Worm (Caenorhabditis elegans): ENCODE results near the gene rol-3.

Gene rol-3

DNA sequence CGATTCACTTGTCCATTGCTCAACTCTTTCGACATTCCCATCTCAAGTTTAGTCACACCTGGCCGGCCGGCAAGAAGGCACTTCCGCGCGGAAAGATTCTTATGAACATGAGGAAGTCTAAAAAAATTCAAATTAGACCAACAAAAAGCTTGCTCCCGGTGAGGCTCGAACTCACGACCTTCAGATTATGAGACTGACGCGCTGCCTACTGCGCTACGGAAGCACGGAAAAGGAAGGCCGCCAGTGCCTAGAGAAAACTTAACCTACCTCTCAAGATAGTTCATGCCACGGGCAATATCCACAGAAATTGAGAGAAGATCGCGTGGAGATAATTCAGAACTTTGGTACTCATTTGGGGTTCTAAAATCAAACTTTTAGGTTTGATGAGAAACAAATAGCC lies 8.2 kb downstream of the rol-3 start (continued):
- 0 out of 2 replicates have a peak, but pooled peaks have one; percentile 21 for TF ChIP-seq F26F4.8 (GFP tag; conservative IDR thresholded peaks at IDR 0.05)
- TF ChIP-seq nhr-42 (GFP tag; IDR thresholded peaks at IDR 0.05): no peak
- no peak for TF ChIP-seq F37D6.2 (tag; optimal IDR thresholded peaks at IDR 0.05)
- TF ChIP-seq daf-8 (GFP tag; IDR thresholded peaks at IDR 0.05): no peak
- no peak for TF ChIP-seq zip-11 (GFP tag; IDR thresholded peaks at IDR 0.05)
- no peak for TF ChIP-seq fkh-10 (GFP tag; optimal IDR thresholded peaks at IDR 0.05)
- TF ChIP-seq nhr-41 (GFP tag; IDR thresholded peaks at IDR 0.05): no peak
- TF ChIP-seq nhr-11 (tag; optimal IDR thresholded peaks at IDR 0.05): no peak
- TF ChIP-seq daf-16 (GFP tag; optimal IDR thresholded peaks at IDR 0.05): no peak
- TF ChIP-seq daf-16 (tag; optimal IDR thresholded peaks at IDR 0.05): peak; percentile 33
- TF ChIP-seq unc-39 (tag; optimal IDR thresholded peaks at IDR 0.05): no peak

DNA sequence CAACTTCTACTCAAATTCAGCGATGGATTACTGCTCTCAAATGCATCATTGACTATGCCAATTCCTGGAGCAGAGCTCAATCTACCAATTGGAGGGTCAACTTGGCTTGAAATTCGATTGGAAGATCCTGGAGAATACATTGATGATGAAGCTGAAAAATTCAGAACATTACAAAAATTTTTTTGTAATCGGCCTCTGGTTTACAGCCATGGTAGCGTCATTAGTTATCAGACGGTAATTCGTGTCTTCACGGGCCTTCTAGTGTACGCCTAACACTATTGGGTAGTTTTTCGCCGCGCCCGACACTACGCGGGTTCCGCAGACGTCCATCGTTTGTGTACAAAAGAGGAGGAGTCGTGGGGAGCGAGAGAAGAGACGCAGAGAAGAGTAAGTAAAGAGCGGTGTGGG lies 9.5 kb downstream of the rol-3 start:
- TF ChIP-seq unc-130 (GFP tag; optimal IDR thresholded peaks at IDR 0.05): peak; percentile 91
- no peak for TF ChIP-seq egl-43 (GFP tag; IDR thresholded peaks at IDR 0.05)
- no peak for TF ChIP-seq mxl-2 (GFP tag; conservative IDR thresholded peaks at IDR 0.05)
- peak; percentile 92 for TF ChIP-seq snpc-1.2 (GFP tag; IDR thresholded peaks at IDR 0.05)
- TF ChIP-seq ztf-11 (tag; optimal IDR thresholded peaks at IDR 0.05): no peak
- TF ChIP-seq lin-15B (tag; optimal IDR thresholded peaks at IDR 0.05): no peak
- TF ChIP-seq unc-39 (tag; optimal IDR thresholded peaks at IDR 0.05): no peak
- no peak for TF ChIP-seq ceh-62 (tag; optimal IDR thresholded peaks at IDR 0.05)
- no peak for TF ChIP-seq Y5F2A.4 (GFP tag; optimal IDR thresholded peaks at IDR 0.05)
- TF ChIP-seq daf-8 (GFP tag; IDR thresholded peaks at IDR 0.05): no peak
- TF ChIP-seq ces-1 (GFP tag; optimal IDR thresholded peaks at IDR 0.05): peak; percentile 13
- TF ChIP-seq hmg-1.1 (GFP tag; IDR thresholded peaks at IDR 0.05): peak; percentile 88
- TF ChIP-seq fkh-10 (GFP tag; optimal IDR thresholded peaks at IDR 0.05): no peak
- peak; percentile 66 for TF ChIP-seq mxl-3 (GFP tag; optimal IDR thresholded peaks at IDR 0.05)
- TF ChIP-seq saeg-2 (GFP tag; IDR thresholded peaks at IDR 0.05): 0 out of 2 replicates have a peak, but pooled peaks have one; percentile 47
- TF ChIP-seq lin-13 (GFP tag; optimal IDR thresholded peaks at IDR 0.05): peak; percentile 78
- TF ChIP-seq nhr-102 (tag; optimal IDR thresholded peaks at IDR 0.05): peak; percentile 91
- no peak for TF ChIP-seq ZK337.2 (GFP tag; IDR thresholded peaks at IDR 0.05)
- no peak for TF ChIP-seq madf-5 (GFP tag; IDR thresholded peaks at IDR 0.05)
- peak; percentile 53 for TF ChIP-seq dpl-1 (GFP tag; optimal IDR thresholded peaks at IDR 0.05)
- TF ChIP-seq unc-62 (GFP tag; optimal IDR thresholded peaks at IDR 0.05 in 1 of 2): peak in 1 of 2 experiments; percentile 90
- TF ChIP-seq unc-62 (tag; optimal IDR thresholded peaks at IDR 0.05): no peak
- peak; percentile 93 for TF ChIP-seq ceh-44 (GFP tag; IDR thresholded peaks at IDR 0.05)
- no peak for TF ChIP-seq daf-12 (tag; optimal IDR thresholded peaks at IDR 0.05)
- no peak for TF ChIP-seq lin-39 (tag; optimal IDR thresholded peaks at IDR 0.05)
- no peak for TF ChIP-seq zfp-3 (GFP tag; conservative IDR thresholded peaks at IDR 0.05)
- TF ChIP-seq lin-29 (GFP tag; IDR thresholded peaks at IDR 0.05): peak; percentile 25; the same call in 1 of the 2 replicates
- peak; percentile 83 for TF ChIP-seq tra-1 (GFP tag; IDR thresholded peaks at IDR 0.05)
- peak; percentile 83 for TF ChIP-seq hlh-11 (tag; optimal IDR thresholded peaks at IDR 0.05)
- TF ChIP-seq ceh-32 (tag; optimal IDR thresholded peaks at IDR 0.05; ENCODE audit: poor library complexity): no peak
- peak; percentile 65 to 88 for TF ChIP-seq daf-16 (GFP tag; optimal IDR thresholded peaks at IDR 0.05)
- peak; percentile 86 for TF ChIP-seq daf-16 (tag; optimal IDR thresholded peaks at IDR 0.05)
- no peak for TF ChIP-seq Y75B8A.6 (GFP tag; IDR thresholded peaks at IDR 0.05)
- TF ChIP-seq ZK546.5 (tag; optimal IDR thresholded peaks at IDR 0.05): no peak
- TF ChIP-seq dve-1 (tag; optimal IDR thresholded peaks at IDR 0.05; ENCODE audit: insufficient read depth): peak; percentile 92
- TF ChIP-seq F49E8.2 (tag; optimal IDR thresholded peaks at IDR 0.05; ENCODE audit: borderline replicate concordance): peak; percentile 97
- no peak for TF ChIP-seq zip-2 (tag; optimal IDR thresholded peaks at IDR 0.05)
- peak; percentile 85 for TF ChIP-seq spr-1 (tag; optimal IDR thresholded peaks at IDR 0.05)
- TF ChIP-seq ceh-28 (tag; optimal IDR thresholded peaks at IDR 0.05): no peak
- TF ChIP-seq Y48G9A.11 (GFP tag; IDR thresholded peaks at IDR 0.05): peak; percentile 92
- TF ChIP-seq cey-2 (tag; optimal IDR thresholded peaks at IDR 0.05; ENCODE audit: borderline replicate concordance, insufficient read depth): no peak
- no peak for TF ChIP-seq tag-97 (GFP tag; IDR thresholded peaks at IDR 0.05)
- TF ChIP-seq jun-1 (tag; optimal IDR thresholded peaks at IDR 0.05): no peak

All from whole organism, L4 larva.